Worm (Caenorhabditis elegans) whole organism, L1 larva: Measurements from ENCODE around the gene T05H4.15.

Source experiments
- elt-2 ChIP-seq: sonication (generic microtip); optimal IDR thresholded peaks from 2 replicates; lab custom pipeline; 2016; ENCODE audit warnings: missing genetic modification characterization, mild to moderate bottlenecking, inconsistent platforms, missing compliant biosample characterization, missing genetic modification reagents
- lin-14 ChIP-seq: fragments of 200-800 bp; sonication (Bioruptor generic); optimal IDR thresholded peaks from 2 replicates; lab custom pipeline; 2018; ENCODE audit warnings: mild to moderate bottlenecking, missing genetic modification characterization, moderate library complexity, missing compliant biosample characterization
- nhr-28 ChIP-seq: fragments of 150-350 bp; optimal IDR thresholded peaks from 2 replicates; lab custom pipeline; 2014; ENCODE audit warnings: missing biosample characterization, missing genetic modification characterization

Gene T05H4.15

ce11 chrV:6398922-6399321 lies 42.6 kb downstream of the T05H4.15 start:
- TF ChIP-seq nhr-28 (tag; lab: Kevin White, UChicago) = no peak
- peak; percentile 10 for TF ChIP-seq lin-14
- TF ChIP-seq elt-2 (tag; lab: Kevin White, UChicago) = peak; percentile 88
- TF ChIP-seq, all 84 proteins: peak for 2
